Worm (Caenorhabditis elegans): ENCODE measurements around the gene try-10.

try-10 gene

DNA sequence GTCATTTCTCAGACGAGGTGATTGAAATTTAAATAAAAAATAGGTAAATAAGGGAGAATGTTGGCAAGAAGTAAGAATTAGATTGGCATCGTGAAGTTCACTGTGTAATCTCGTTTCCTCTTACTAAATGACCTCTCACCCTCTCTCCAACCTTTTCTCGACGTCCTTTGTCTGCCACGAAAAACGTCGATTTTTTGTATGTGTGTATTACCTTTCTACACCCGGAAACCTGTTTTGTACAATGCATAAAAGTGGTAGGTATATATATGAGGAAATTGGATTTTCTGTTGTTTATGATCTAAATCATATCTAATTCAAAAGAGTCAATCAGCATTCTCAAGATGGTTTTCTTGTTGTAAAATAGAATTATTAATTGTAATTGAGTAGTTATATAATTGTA lies 20.2 kb downstream of the try-10 start, which contains the start of the genes F15B9.11 and dsl-7:
Gene F15B9.11, minus strand, starts transcription at position 5 of the 400 bp plus-strand sequence.
Gene dsl-7, plus strand, starts transcription at position 260 of the 400 bp plus-strand sequence.
- TF ChIP-seq attf-6 (GFP tag; IDR thresholded peaks at IDR 0.05), result no peak
- no peak for TF ChIP-seq ceh-40 (GFP tag; IDR thresholded peaks at IDR 0.05)
- no peak for TF ChIP-seq nfyb-1 (GFP tag; IDR thresholded peaks at IDR 0.05)
- TF ChIP-seq ets-4 (GFP tag; optimal IDR thresholded peaks at IDR 0.05), result no peak
- TF ChIP-seq F39B2.1 (GFP tag; IDR thresholded peaks at IDR 0.05), result no peak
- no peak for TF ChIP-seq Y95B8A.8 (GFP tag; IDR thresholded peaks at IDR 0.05)
- TF ChIP-seq ceh-100 (GFP tag; IDR thresholded peaks at IDR 0.05), result no peak
- no peak for TF ChIP-seq nhr-120 (GFP tag; IDR thresholded peaks at IDR 0.05)
- no peak for TF ChIP-seq nhr-27 (tag; optimal IDR thresholded peaks at IDR 0.05)
- TF ChIP-seq unc-130 (GFP tag; optimal IDR thresholded peaks at IDR 0.05), result no peak
- no peak for TF ChIP-seq Y79H2A.3 (GFP tag; conservative IDR thresholded peaks at IDR 0.05)
- TF ChIP-seq zfh-2 (GFP tag; conservative IDR thresholded peaks at IDR 0.05), result no peak
- no peak for TF ChIP-seq tbp1 (GFP tag; optimal IDR thresholded peaks at IDR 0.05)
- no peak for TF ChIP-seq ceh-27 (GFP tag; optimal IDR thresholded peaks at IDR 0.05)
- TF ChIP-seq unc-62 (GFP tag; optimal IDR thresholded peaks at IDR 0.05), result no peak
- TF ChIP-seq ztf-26 (tag; optimal IDR thresholded peaks at IDR 0.05), result no peak

DNA sequence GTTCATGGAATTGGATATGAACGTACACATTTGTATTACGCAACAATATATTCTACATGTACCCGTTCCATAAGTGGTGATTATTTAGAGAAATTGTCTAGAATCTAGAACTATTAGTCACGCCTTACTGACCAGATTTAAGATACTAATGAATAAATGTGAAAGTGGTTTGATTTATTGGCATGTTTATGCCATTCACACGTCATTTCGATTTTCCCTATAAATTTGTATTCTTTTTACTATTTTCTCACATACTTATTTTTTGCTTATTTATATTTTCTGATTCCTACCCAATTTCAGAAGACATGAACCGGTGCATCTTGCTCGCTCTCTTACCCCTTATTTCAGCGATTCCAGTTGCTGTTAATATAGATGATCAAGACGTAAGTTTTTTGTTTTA lies 24.8 kb downstream of the try-10 start, which contains the start of gene F15B9.8:
Gene F15B9.8, plus strand, starts transcription at position 301 of the 400 bp plus-strand sequence.
- TF ChIP-seq ceh-58 (GFP tag; IDR thresholded peaks at IDR 0.05), result no peak
- TF ChIP-seq die-1 (tag; optimal IDR thresholded peaks at IDR 0.05), result no peak
- no peak for TF ChIP-seq him-1 (tag; optimal IDR thresholded peaks at IDR 0.05)
- no peak for TF ChIP-seq nfya-1 (tag; optimal IDR thresholded peaks at IDR 0.05; ENCODE audit: borderline replicate concordance, insufficient read depth)
- no peak for TF ChIP-seq rcor-1 (GFP tag; IDR thresholded peaks at IDR 0.05)
- no peak for TF ChIP-seq ceh-91 (GFP tag; IDR thresholded peaks at IDR 0.05)
- TF ChIP-seq snpc-1.1 (tag; optimal IDR thresholded peaks at IDR 0.05; ENCODE audit: insufficient read depth), result no peak
- TF ChIP-seq tbx-9 (tag; optimal IDR thresholded peaks at IDR 0.05; ENCODE audit: borderline replicate concordance), result no peak
- TF ChIP-seq hsf-1 (GFP tag; IDR thresholded peaks at IDR 0.05), result no peak
- no peak for TF ChIP-seq fkh-3 (tag; optimal IDR thresholded peaks at IDR 0.05)
- no peak for TF ChIP-seq lsy-27 (tag; optimal IDR thresholded peaks at IDR 0.05; ENCODE audit: borderline replicate concordance, insufficient read depth)
- no peak for TF ChIP-seq rec-8 (tag; optimal IDR thresholded peaks at IDR 0.05)

DNA sequence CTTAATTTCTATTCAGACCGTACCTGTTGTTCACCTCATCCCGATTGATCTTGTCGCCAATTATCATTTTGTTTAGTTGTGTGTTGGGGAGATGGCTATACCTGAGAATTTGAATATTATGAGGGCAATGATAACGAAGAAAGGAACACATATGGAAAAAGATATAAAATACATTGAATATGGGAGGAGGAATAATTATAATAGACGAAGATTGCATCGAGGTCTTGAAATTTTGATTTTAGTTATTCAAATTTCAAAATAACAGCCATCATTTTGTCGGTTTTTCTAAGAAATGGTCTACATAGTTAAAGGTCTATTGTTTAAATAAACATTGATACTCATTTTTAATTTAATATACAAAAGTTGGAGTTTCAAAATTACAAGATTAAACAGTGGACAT lies 26.0 kb downstream of the try-10 start, which contains the start of gene shw-3:
Gene shw-3, minus strand, starts transcription at position 101 of the 400 bp plus-strand sequence.
- TF ChIP-seq ama-1 (optimal IDR thresholded peaks at IDR 0.05), result no peak
- TF ChIP-seq ama-1 (GFP tag; optimal IDR thresholded peaks at IDR 0.05), result no peak
- no peak for TF ChIP-seq mcd-1 (GFP tag; IDR thresholded peaks at IDR 0.05)
- TF ChIP-seq ceh-91 (GFP tag; IDR thresholded peaks at IDR 0.05), result no peak
- TF ChIP-seq ztf-25 (GFP tag; IDR thresholded peaks at IDR 0.05), result no peak
- no peak for TF ChIP-seq hlh-26 (GFP tag; conservative IDR thresholded peaks at IDR 0.05)
- no peak for TF ChIP-seq aptf-3 (GFP tag; IDR thresholded peaks at IDR 0.05)
- TF ChIP-seq hsf-1 (GFP tag; IDR thresholded peaks at IDR 0.05), result no peak
- TF ChIP-seq lir-1 (GFP tag; conservative IDR thresholded peaks at IDR 0.05), result no peak
- no peak for TF ChIP-seq lsl-1 (GFP tag; optimal IDR thresholded peaks at IDR 0.05)
- no peak for TF ChIP-seq ZK185.1 (tag; optimal IDR thresholded peaks at IDR 0.05; ENCODE audit: poor library complexity, severe bottlenecking)
- no peak for TF ChIP-seq nhr-80 (tag; optimal IDR thresholded peaks at IDR 0.05)
- no peak for TF ChIP-seq zfh-2 (GFP tag; conservative IDR thresholded peaks at IDR 0.05)

Data from whole organism, young adult.